Worm (Caenorhabditis elegans): ENCODE results near the gene pes-5.

- TF ChIP-seq lin-35 (GFP tag; optimal IDR thresholded peaks at IDR 0.05) (peak in 1 of 3 experiments; percentile 4), B0336.3 (GFP tag; IDR thresholded peaks at IDR 0.05) (no peak), efl-1 (GFP tag; optimal IDR thresholded peaks at IDR 0.05) (peak; percentile 90), bed-1 (GFP tag; IDR thresholded peaks at IDR 0.05) (no peak), attf-6 (GFP tag; IDR thresholded peaks at IDR 0.05) (no peak), ceh-100 (GFP tag; IDR thresholded peaks at IDR 0.05) (no peak), ztf-6 (GFP tag; IDR thresholded peaks at IDR 0.05) (no peak), mcd-1 (GFP tag; IDR thresholded peaks at IDR 0.05) (no peak), egl-44 (GFP tag; IDR thresholded peaks at IDR 0.05) (no peak), tbx-9 (tag; optimal IDR thresholded peaks at IDR 0.05; ENCODE audit: borderline replicate concordance) (no peak), pha-4 (tag; optimal IDR thresholded peaks at IDR 0.05) (no peak), ama-1 (optimal IDR thresholded peaks at IDR 0.05) (no peak), ama-1 (GFP tag; optimal IDR thresholded peaks at IDR 0.05) (no peak), F39B2.1 (GFP tag; IDR thresholded peaks at IDR 0.05) (no peak)
These were observed 6.1 kb downstream of the pes-5 start, which contains the start of gene Y6D1A.1 for ce11 chrII:11823566-11824308.

Measured in whole organism, young adult.